Worm (Caenorhabditis elegans) whole organism, young adult: Measurements from ENCODE around the gene ran-1.

ENCODE experiments used
- B0035.1 ChIP-seq: sonication (generic microtip); optimal IDR thresholded peaks from 2 replicates; lab custom pipeline; 2016; ENCODE audit warnings: missing genetic modification characterization, mild to moderate bottlenecking, missing compliant biosample characterization, missing genotype, missing genetic modification reagents
- B0261.1 ChIP-seq: sonication (generic microtip); optimal IDR thresholded peaks from 2 replicates; lab custom pipeline; 2016; ENCODE audit warnings: mild to moderate bottlenecking, missing genetic modification characterization, moderate library complexity, missing compliant biosample characterization
- B0336.3 ChIP-seq: fragments of 200-800 bp; sonication (Bioruptor generic); IDR thresholded peaks from 2 replicates; pipeline ENCODE4 v1.3.6; 2022; ENCODE audit warnings: missing genetic modification characterization, missing compliant biosample characterization
- D2030.7 ChIP-seq: fragments of 200-800 bp; sonication (Bioruptor generic); IDR thresholded peaks from 2 replicates; pipeline ENCODE4 v1.3.6; 2022; ENCODE audit warnings: missing genetic modification reagents, missing genetic modification characterization, missing compliant biosample characterization
- F10E7.11 ChIP-seq: sonication (generic microtip); optimal IDR thresholded peaks from 2 replicates; lab custom pipeline; 2017; ENCODE audit warnings: mild to moderate bottlenecking, missing genetic modification characterization, moderate library complexity, missing compliant biosample characterization
- F22D6.2 ChIP-seq: sonication (generic microtip); optimal IDR thresholded peaks from 2 replicates; lab custom pipeline; 2016; ENCODE audit warnings: mild to moderate bottlenecking, missing genetic modification characterization, missing compliant biosample characterization
- F23B12.7 ChIP-seq: sonication (generic microtip); optimal IDR thresholded peaks from 2 replicates; lab custom pipeline; 2017; ENCODE audit warnings: missing genetic modification characterization, mild to moderate bottlenecking, missing compliant biosample characterization, antibody characterized with exemption, moderate library complexity; ENCODE audit not compliant: insufficient read depth
- F55B11.4 ChIP-seq: sonication (generic microtip); optimal IDR thresholded peaks from 2 replicates; lab custom pipeline; 2016; ENCODE audit warnings: missing compliant biosample characterization, missing genetic modification characterization, borderline replicate concordance; ENCODE audit not compliant: insufficient read depth
- Y53G8AR.9 ChIP-seq: fragments of 200-800 bp; sonication (Bioruptor generic); conservative IDR thresholded peaks from 2 replicates; pipeline ENCODE4 v1.3.6; 2022; ENCODE audit warnings: missing genetic modification reagents, missing genetic modification characterization, missing compliant biosample characterization
- Y56A3A.18 ChIP-seq: fragments of 200-800 bp; sonication (Bioruptor generic); IDR thresholded peaks from 2 replicates; pipeline ENCODE4 v1.3.6; 2022; ENCODE audit warnings: missing genetic modification reagents, missing genetic modification characterization, missing compliant biosample characterization
- Y95B8A.8 ChIP-seq: fragments of 200-800 bp; sonication (Bioruptor generic); IDR thresholded peaks from 2 replicates; pipeline ENCODE4 v1.3.6; 2022; ENCODE audit warnings: missing genetic modification reagents, missing genetic modification characterization, missing compliant biosample characterization
- aptf-3 ChIP-seq: fragments of 200-800 bp; sonication (Bioruptor generic); IDR thresholded peaks from 2 replicates; pipeline ENCODE4 v1.3.6; 2022; ENCODE audit warnings: missing genetic modification characterization, missing compliant biosample characterization
- athp-1 ChIP-seq: sonication (generic microtip); optimal IDR thresholded peaks from 2 replicates; lab custom pipeline; 2017; ENCODE audit warnings: mild to moderate bottlenecking, missing genetic modification characterization, missing compliant biosample characterization
- attf-3 ChIP-seq: fragments of 200-800 bp; sonication (Bioruptor generic); conservative IDR thresholded peaks from 2 replicates; pipeline ENCODE4 v1.3.6; 2022; ENCODE audit warnings: missing genetic modification reagents, missing genetic modification characterization, missing compliant biosample characterization
- bed-1 ChIP-seq: fragments of 200-800 bp; sonication (Bioruptor generic); IDR thresholded peaks from 2 replicates; pipeline ENCODE4 v1.3.6; 2022; ENCODE audit warnings: missing genetic modification reagents, missing genetic modification characterization, missing compliant biosample characterization
- cebp-1 ChIP-seq, 2 experiments: fragments of 200-800 bp in 1 of 2; sonication (Bioruptor generic) in 1 of 2; sonication (generic microtip) in 1 of 2; IDR thresholded peaks in 1 of 2; optimal IDR thresholded peaks in 1 of 2; 2 replicates each; pipeline versions ENCODE4 v1.3.6 to Lab custom; 2017 to 2022; ENCODE audit warnings: missing compliant biosample characterization in 2 of 2, missing genetic modification characterization in 2 of 2, mild to moderate bottlenecking in 1 of 2, missing genetic modification reagents in 1 of 2, moderate library complexity in 1 of 2
- ceh-40 ChIP-seq: fragments of 200-800 bp; sonication (Bioruptor generic); IDR thresholded peaks from 2 replicates; pipeline ENCODE4 v1.3.6; 2022; ENCODE audit warnings: missing genetic modification characterization, missing compliant biosample characterization
- ceh-58 ChIP-seq: fragments of 200-800 bp; sonication (Bioruptor generic); IDR thresholded peaks from 2 replicates; pipeline ENCODE4 v1.3.6; 2022; ENCODE audit warnings: missing genetic modification characterization, missing compliant biosample characterization
- ceh-79 ChIP-seq: sonication (generic microtip); optimal IDR thresholded peaks from 2 replicates; lab custom pipeline; 2017; ENCODE audit warnings: mild to moderate bottlenecking, missing genetic modification characterization, missing compliant biosample characterization
- chd-7 ChIP-seq: sonication (generic microtip); optimal IDR thresholded peaks from 2 replicates; lab custom pipeline; 2016; ENCODE audit warnings: mild to moderate bottlenecking, missing genetic modification characterization, moderate library complexity, missing compliant biosample characterization
- die-1 ChIP-seq: sonication (generic microtip); optimal IDR thresholded peaks from 2 replicates; lab custom pipeline; 2016; ENCODE audit warnings: missing genotype, mild to moderate bottlenecking, missing genetic modification characterization, missing compliant biosample characterization
- dpl-1 ChIP-seq: fragments of 150-350 bp; optimal IDR thresholded peaks from 2 replicates; lab custom pipeline; 2014; ENCODE audit warnings: missing biosample characterization, missing genetic modification reagents, missing genetic modification characterization
- egl-18 ChIP-seq: fragments of 200-800 bp; sonication (Bioruptor generic); IDR thresholded peaks from 2 replicates; pipeline ENCODE4 v1.3.6; 2022; ENCODE audit warnings: missing genetic modification reagents, missing genetic modification characterization, missing compliant biosample characterization
- lag-1 ChIP-seq: fragments of 200-800 bp; sonication (Bioruptor generic); IDR thresholded peaks from 2 replicates; pipeline ENCODE4 v1.3.6; 2022; ENCODE audit warnings: missing genetic modification reagents, missing genetic modification characterization, missing compliant biosample characterization
- let-526 ChIP-seq: fragments of 200-800 bp; sonication (Bioruptor generic); IDR thresholded peaks from 2 replicates; pipeline ENCODE4 v1.3.6; 2022; ENCODE audit warnings: missing genetic modification reagents, missing genetic modification characterization, missing compliant biosample characterization
- lin-26 ChIP-seq: fragments of 200-800 bp; sonication (Bioruptor generic); IDR thresholded peaks from 2 replicates; pipeline ENCODE4 v1.3.6; 2022; ENCODE audit warnings: missing genetic modification reagents, missing genetic modification characterization, missing compliant biosample characterization
- lin-54 ChIP-seq: fragments of 200-800 bp; sonication (Bioruptor generic); optimal IDR thresholded peaks from 2 replicates; lab custom pipeline; 2018; ENCODE audit warnings: mild to moderate bottlenecking, missing genetic modification characterization, missing compliant biosample characterization
- lsl-1 ChIP-seq: fragments of 200-800 bp; sonication (Bioruptor generic); optimal IDR thresholded peaks from 2 replicates; lab custom pipeline; 2018; ENCODE audit warnings: mild to moderate bottlenecking, missing genetic modification characterization, moderate library complexity, missing compliant biosample characterization
- madf-6 ChIP-seq: fragments of 200-800 bp; sonication (Bioruptor generic); IDR thresholded peaks from 2 replicates; pipeline ENCODE4 v1.3.6; 2022; ENCODE audit warnings: missing genetic modification reagents, missing genetic modification characterization, missing compliant biosample characterization
- madf-8 ChIP-seq: fragments of 200-800 bp; sonication (Bioruptor generic); conservative IDR thresholded peaks from 2 replicates; pipeline ENCODE4 v1.3.6; 2022; ENCODE audit warnings: missing genetic modification reagents, missing genetic modification characterization, missing compliant biosample characterization
- nhr-120 ChIP-seq: fragments of 200-800 bp; sonication (Bioruptor generic); IDR thresholded peaks from 2 replicates; pipeline ENCODE4 v1.3.6; 2022; ENCODE audit warnings: missing genetic modification characterization, missing compliant biosample characterization
- nhr-179 ChIP-seq: sonication (generic microtip); optimal IDR thresholded peaks from 2 replicates; lab custom pipeline; 2016; ENCODE audit warnings: mild to moderate bottlenecking, missing genetic modification characterization, missing compliant biosample characterization
- pbrm-1 ChIP-seq: fragments of 200-800 bp; sonication (Bioruptor generic); IDR thresholded peaks from 2 replicates; pipeline ENCODE4 v1.3.6; 2022; ENCODE audit warnings: missing genetic modification reagents, missing genetic modification characterization, missing compliant biosample characterization
- rpc-1 ChIP-seq, 2 experiments: fragments of 150-350 bp in 1 of 2; sonication (generic microtip) in 1 of 2; optimal IDR thresholded peaks; 2 replicates each; lab custom pipeline; 2014 to 2018; ENCODE audit warnings: missing biosample characterization in 1 of 2, missing genetic modification characterization in 1 of 2, missing genetic modification reagents in 1 of 2, missing genotype in 1 of 2
- snpc-3.4 ChIP-seq: sonication (generic microtip); optimal IDR thresholded peaks from 2 replicates; lab custom pipeline; 2017; ENCODE audit warnings: missing genetic modification characterization, mild to moderate bottlenecking, missing compliant biosample characterization, antibody characterized with exemption, moderate library complexity, missing genotype, missing genetic modification reagents
- snpc-4 ChIP-seq, 5 experiments: fragments of 150-350 bp in 1 of 5; sonication (generic microtip) in 4 of 5; optimal IDR thresholded peaks; 2 replicates each; lab custom pipeline; 2014 to 2018; ENCODE audit warnings: missing genetic modification characterization in 5 of 5, missing biosample characterization in 3 of 5, antibody characterized with exemption in 2 of 5, mild to moderate bottlenecking in 2 of 5, missing compliant biosample characterization in 2 of 5, missing genotype in 2 of 5, moderate library complexity in 2 of 5, missing genetic modification reagents in 1 of 5
- somi-1 ChIP-seq: fragments of 200-800 bp; sonication (Bioruptor generic); optimal IDR thresholded peaks from 2 replicates; lab custom pipeline; 2018; ENCODE audit warnings: mild to moderate bottlenecking, missing genetic modification characterization, missing compliant biosample characterization
- unc-130 ChIP-seq: sonication (generic microtip); optimal IDR thresholded peaks from 2 replicates; lab custom pipeline; 2016; ENCODE audit warnings: missing genetic modification reagents, missing genetic modification characterization, missing compliant biosample characterization
- unc-62 ChIP-seq: fragments of 150-350 bp; optimal IDR thresholded peaks from 2 replicates; lab custom pipeline; 2014; ENCODE audit warnings: missing biosample characterization, missing genetic modification reagents, missing genetic modification characterization
- ztf-18 ChIP-seq: sonication (generic microtip); optimal IDR thresholded peaks from 2 replicates; lab custom pipeline; 2016; ENCODE audit warnings: missing genotype, mild to moderate bottlenecking, missing genetic modification characterization, missing compliant biosample characterization
- ztf-22 ChIP-seq: fragments of 200-800 bp; sonication (Bioruptor generic); optimal IDR thresholded peaks from 2 replicates; lab custom pipeline; 2018; ENCODE audit warnings: mild to moderate bottlenecking, missing genetic modification characterization, moderate library complexity, missing compliant biosample characterization
- ztf-28 ChIP-seq: fragments of 200-800 bp; sonication (Bioruptor generic); IDR thresholded peaks from 2 replicates; pipeline ENCODE4 v1.3.6; 2022; ENCODE audit warnings: missing genetic modification reagents, missing genetic modification characterization, missing compliant biosample characterization

Gene ran-1

DNA sequence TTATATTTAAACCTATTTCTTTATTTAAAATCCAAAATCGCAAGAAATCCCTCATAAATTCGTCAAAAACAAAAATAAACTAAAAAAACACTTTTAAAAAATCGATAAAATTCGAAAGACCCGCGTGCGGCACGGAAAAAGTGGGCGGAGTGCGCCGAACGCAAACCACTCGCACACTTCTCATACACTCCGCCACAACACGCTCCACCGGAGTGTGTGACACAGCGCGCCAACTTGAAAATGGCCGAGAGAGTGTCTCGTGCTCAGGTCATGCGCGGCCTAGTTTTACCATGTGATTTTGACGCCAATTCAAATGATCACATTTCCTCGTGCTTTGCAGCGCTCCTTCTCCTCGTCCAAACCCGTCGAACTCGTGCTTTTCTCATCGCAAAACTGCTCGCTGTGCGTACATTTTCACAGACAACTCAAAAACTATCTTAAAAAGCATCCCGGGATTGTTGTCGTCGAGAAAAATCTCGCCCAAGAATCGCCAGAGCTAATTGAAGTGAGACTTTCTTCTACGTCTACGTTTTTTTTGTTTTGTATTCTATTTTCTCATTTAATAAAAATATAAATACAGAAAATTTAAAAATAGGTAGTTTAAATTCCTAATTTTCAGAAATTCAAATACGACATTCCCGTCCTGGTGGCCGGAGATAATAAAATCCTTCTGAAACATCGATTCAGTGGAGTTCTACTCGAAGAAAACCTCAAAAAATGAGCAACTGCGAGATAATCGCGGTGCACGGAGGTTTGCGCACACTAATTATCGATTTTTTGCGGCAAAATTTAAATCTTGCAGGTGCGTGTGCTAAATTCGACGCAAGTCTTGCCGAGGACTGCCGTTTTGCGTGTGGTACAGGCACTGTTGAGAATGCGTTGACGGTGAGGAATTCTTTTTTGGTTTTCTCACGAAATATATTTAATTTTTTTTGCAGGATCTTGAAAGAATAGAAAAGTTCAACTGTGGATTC is 11.8 kb upstream of the ran-1 start, which contains the start of gene tasp-1 (continued):
- TF ChIP-seq madf-8 (GFP tag; lab: Robert Waterston, UW) (peak; percentile 93), egl-18 (peak; percentile 100), dpl-1 (GFP tag; lab: Kevin White, UChicago) (peak; percentile 100), bed-1 (GFP tag; lab: Robert Waterston, UW) (peak; percentile 98), lag-1 (GFP tag; lab: Robert Waterston, UW) (peak; percentile 95), B0261.1 (tag; lab: Kevin White, UChicago) (peak; percentile 54), lin-54 (GFP tag; lab: Kevin White, UChicago) (peak; percentile 100), F55B11.4 (tag; lab: Kevin White, UChicago) (no peak), lin-26 (GFP tag; lab: Robert Waterston, UW) (peak; percentile 99), ceh-40 (GFP tag; lab: Robert Waterston, UW) (peak; percentile 94), madf-6 (peak; percentile 98), athp-1 (peak; percentile 100), F22D6.2 (tag; lab: Kevin White, UChicago) (peak; percentile 96), ztf-18 (tag; lab: Kevin White, UChicago) (peak; percentile 93), lsl-1 (peak; percentile 96), ceh-79 (tag; lab: Kevin White, UChicago) (peak; percentile 99), nhr-120 (GFP tag; lab: Robert Waterston, UW) (peak; percentile 97), Y56A3A.18 (GFP tag; lab: Robert Waterston, UW) (peak; percentile 98), unc-62 (peak; percentile 90), snpc-3.4 (peak; percentile 95), D2030.7 (GFP tag; lab: Robert Waterston, UW) (peak; percentile 98), ztf-28 (GFP tag; lab: Robert Waterston, UW) (peak; percentile 100), B0336.3 (GFP tag; lab: Robert Waterston, UW) (peak; percentile 100), F10E7.11 (tag; lab: Kevin White, UChicago) (peak; percentile 99), cebp-1 (GFP tag; IDR thresholded peaks at IDR 0.05; lab: Robert Waterston, UW) (peak; percentile 98), cebp-1 (tag; optimal IDR thresholded peaks at IDR 0.05; lab: Kevin White, UChicago) (peak; percentile 99), chd-7 (tag; lab: Kevin White, UChicago) (peak; percentile 100), ztf-22 (peak; percentile 100), attf-3 (GFP tag; lab: Robert Waterston, UW) (peak; percentile 89), ceh-58 (GFP tag; lab: Robert Waterston, UW) (peak; percentile 97), nhr-179 (peak; percentile 38), pbrm-1 (GFP tag; lab: Robert Waterston, UW) (peak; percentile 100), snpc-4 (GFP tag; optimal IDR thresholded peaks at IDR 0.05; lab: Kevin White, UChicago) (peak; percentile 90), snpc-4 (tag; optimal IDR thresholded peaks at IDR 0.05; lab: Kevin White, UChicago) (peak; percentile 93 to 95 (median 93)), die-1 (tag; lab: Kevin White, UChicago) (peak; percentile 98), rpc-1 (optimal IDR thresholded peaks at IDR 0.05; lab: Kevin White, UChicago) (peak; percentile 53), rpc-1 (tag; optimal IDR thresholded peaks at IDR 0.05; lab: Kevin White, UChicago) (peak; percentile 8), unc-130 (peak; percentile 98), Y53G8AR.9 (GFP tag; lab: Robert Waterston, UW) (peak; percentile 100), Y95B8A.8 (peak; percentile 100), aptf-3 (peak; percentile 92; the same call in 1 of the 2 replicates), F23B12.7 (tag; lab: Kevin White, UChicago) (peak; percentile 98), somi-1 (GFP tag; lab: Kevin White, UChicago) (peak; percentile 100), B0035.1 (tag; lab: Kevin White, UChicago) (peak; percentile 97), let-526 (GFP tag; lab: Robert Waterston, UW) (peak; percentile 100)
